Comparison of ENCODE assay signal across 1 fruit fly cellular context in the genomic region with DNA sequence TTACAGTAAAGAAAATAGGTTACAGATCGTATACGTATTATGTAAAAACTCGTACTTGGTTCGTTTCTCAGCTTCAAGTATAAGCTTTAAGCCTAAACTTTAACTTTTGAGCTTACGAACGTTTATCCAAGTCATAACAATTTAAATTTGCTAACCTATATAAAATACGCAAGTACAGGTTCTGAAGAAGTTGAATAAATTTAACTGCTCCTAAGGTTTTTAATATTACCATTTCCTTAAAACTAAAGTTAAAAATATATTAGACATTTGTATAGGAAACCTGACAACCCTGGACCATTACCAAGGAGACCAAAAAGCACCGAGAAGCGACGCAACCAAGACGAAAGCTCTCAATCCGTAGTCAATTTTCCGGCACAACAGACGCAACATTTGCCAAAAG.
TF ChIP-seq lines count a peak whose summit lies in the region.

A gene (plus strand): TSS at position 353 of the 400 bp plus-strand sequence.

TF ChIP-seq in whole organism, embryonic, 481 proteins besides CTCF, POLR2A, EP300 and RAD21 (continued from another document):
- peak; percentile 44 for TF ChIP-seq lilli (GFP tag; optimal IDR thresholded peaks at IDR 0.05; lab: Kevin White, UChicago)
- peak; percentile 40 for TF ChIP-seq PHDP (tag; optimal IDR thresholded peaks at IDR 0.05; lab: Kevin White, UChicago)
- TF ChIP-seq Fer3 (tag; optimal IDR thresholded peaks at IDR 0.05; lab: Kevin White, UChicago), result peak; percentile 12
- peak; percentile 16 for TF ChIP-seq CG9817 (tag; optimal IDR thresholded peaks at IDR 0.05; lab: Kevin White, UChicago)
- no peak for TF ChIP-seq tin (GFP tag; optimal IDR thresholded peaks at IDR 0.05; lab: Kevin White, UChicago)
- no peak for TF ChIP-seq shn (GFP tag; optimal IDR thresholded peaks at IDR 0.05; lab: Kevin White, UChicago)
- peak; percentile 36 for TF ChIP-seq CG2678 (tag; optimal IDR thresholded peaks at IDR 0.05; lab: Kevin White, UChicago)
- no peak for TF ChIP-seq Opbp (GFP tag; IDR thresholded peaks at IDR 0.05; lab: Robert Waterston, UW; ENCODE audit: partially characterized antibody)
- TF ChIP-seq CG11504 (tag; optimal IDR thresholded peaks at IDR 0.05; lab: Kevin White, UChicago), result peak; percentile 59
- no peak for TF ChIP-seq slp2 (GFP tag; optimal IDR thresholded peaks at IDR 0.05; lab: Kevin White, UChicago)
TF ChIP-seq in whole organism, embryonic: peak in this region for 58.
